Worm (Caenorhabditis elegans) whole organism, midembryonic: Measurements from ENCODE around the gene F47F2.3.
A peak's percentile ranks its signal among the peaks of the same experiment; 100 is the strongest.

Experiments
- T22C8.4 ChIP-seq: fragments of 200-800 bp; sonication (Bioruptor generic); IDR thresholded peaks from 2 replicates; pipeline ENCODE4 v1.3.6; 2022; ENCODE audit warnings: missing genetic modification characterization, missing compliant biosample characterization
- cog-1 ChIP-seq: sonication (generic microtip); optimal IDR thresholded peaks from 2 replicates; lab custom pipeline; 2016; ENCODE audit warnings: missing genetic modification characterization, missing compliant biosample characterization
- flt-1 ChIP-seq: fragments of 200-800 bp; sonication (Bioruptor generic); IDR thresholded peaks from 2 replicates; pipeline ENCODE4 v1.3.6; 2022; ENCODE audit warnings: missing genetic modification characterization, missing compliant biosample characterization
- klf-2 ChIP-seq: fragments of 200-800 bp; sonication (Bioruptor generic); conservative IDR thresholded peaks from 2 replicates; pipeline ENCODE4 v1.3.6; 2022; ENCODE audit warnings: missing genetic modification reagents, missing genetic modification characterization, missing compliant biosample characterization
- med-1 ChIP-seq: sonication (generic microtip); optimal IDR thresholded peaks from 2 replicates; lab custom pipeline; 2017; ENCODE audit warnings: missing genetic modification characterization, mild to moderate bottlenecking, missing compliant biosample characterization, antibody characterized with exemption, missing genetic modification reagents; ENCODE audit not compliant: insufficient read depth
- ref-1 ChIP-seq: fragments of 200-800 bp; sonication (Bioruptor generic); conservative IDR thresholded peaks from 2 replicates; pipeline ENCODE4 v1.3.6; 2022; ENCODE audit warnings: missing genetic modification reagents, missing genetic modification characterization, missing compliant biosample characterization
- tab-1 ChIP-seq: fragments of 200-800 bp; sonication (Bioruptor generic); IDR thresholded peaks from 2 replicates; pipeline ENCODE4 v1.3.6; 2022; ENCODE audit warnings: missing genetic modification characterization, missing compliant biosample characterization
- ztf-23 ChIP-seq: fragments of 200-800 bp; sonication (Bioruptor generic); IDR thresholded peaks from 2 replicates; pipeline ENCODE4 v1.3.6; 2022; ENCODE audit warnings: missing genetic modification reagents, missing genetic modification characterization, missing compliant biosample characterization
- ztf-29 ChIP-seq: fragments of 200-800 bp; sonication (Bioruptor generic); IDR thresholded peaks from 2 replicates; pipeline ENCODE4 v1.3.6; 2022; ENCODE audit warnings: missing genetic modification reagents, missing genetic modification characterization, missing compliant biosample characterization

The F47F2.3 gene

DNA sequence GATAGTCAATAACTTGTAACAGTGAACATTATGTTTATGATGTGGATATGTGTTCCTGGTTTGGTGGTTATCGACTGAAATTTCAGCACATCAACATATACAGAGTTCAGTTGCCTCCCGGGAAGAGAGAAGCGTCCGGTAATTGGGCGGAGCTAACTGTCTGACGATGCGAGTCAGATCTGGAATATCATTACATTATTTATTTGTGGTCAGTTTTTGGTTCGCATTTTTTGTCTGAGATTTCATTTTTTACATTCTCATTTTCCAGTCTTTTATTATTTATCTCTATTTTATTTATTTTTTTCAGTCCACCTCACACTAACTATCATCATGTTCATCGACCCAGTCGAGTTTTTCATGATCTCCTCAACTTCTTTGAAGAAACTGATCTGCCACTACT lies 30.3 kb upstream of the F47F2.3 start, which contains the start of gene T22B2.1:
T22B2.1 (plus strand) TSS at position 301 of the 400 bp plus-strand sequence.
- TF ChIP-seq ztf-23 (GFP tag; lab: Robert Waterston, UW) (no peak), ref-1 (GFP tag; lab: Robert Waterston, UW) (no peak)

DNA sequence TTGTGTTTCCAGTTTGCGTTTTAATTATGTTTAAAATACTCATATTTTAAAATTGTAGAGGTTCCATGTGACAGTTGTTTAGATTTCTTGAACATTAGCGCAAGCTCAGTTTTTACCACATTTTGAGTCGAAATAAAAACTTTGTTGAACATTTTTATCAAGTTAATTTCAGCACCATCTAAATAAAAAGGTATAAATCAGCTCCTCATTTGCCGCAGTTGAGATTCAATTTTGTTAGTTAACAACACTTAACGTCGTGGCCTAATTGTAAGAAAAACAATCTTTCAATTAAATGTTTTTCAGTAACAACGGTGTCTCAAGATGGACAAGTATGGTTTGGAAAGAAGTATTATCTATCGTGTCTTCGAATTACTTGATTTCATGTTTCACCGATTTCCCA lies 25.3 kb upstream of the F47F2.3 start:
- TF ChIP-seq ztf-23 (GFP tag; lab: Robert Waterston, UW) (no peak), tab-1 (no peak), cog-1 (tag; lab: Kevin White, UChicago) (no peak), med-1 (GFP tag; lab: Kevin White, UChicago) (no peak)

DNA sequence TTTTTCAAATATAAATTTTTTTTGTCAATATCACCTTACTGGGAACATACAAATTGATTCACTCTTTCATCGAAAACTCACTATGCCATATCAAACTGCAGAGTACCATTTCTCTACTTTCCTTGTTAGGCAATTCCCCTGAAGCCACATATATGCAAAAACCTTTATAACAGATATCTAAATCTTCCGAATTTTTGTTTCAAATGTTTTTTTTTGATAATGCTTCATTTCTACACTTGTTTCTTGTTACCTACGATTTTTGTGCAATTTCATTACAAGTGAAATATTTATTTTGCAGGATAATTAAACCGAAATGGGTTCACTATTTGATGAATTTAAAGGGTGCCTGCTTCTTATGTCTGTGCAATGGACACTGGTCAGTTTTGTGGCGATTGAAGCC lies 24.6 kb upstream of the F47F2.3 start, which contains the start of gene T22B2.2:
T22B2.2 (plus strand) TSS at position 301 of the 400 bp plus-strand sequence.
- no peak for TF ChIP-seq klf-2 (GFP tag; lab: Robert Waterston, UW)
- no peak for TF ChIP-seq cog-1 (tag; lab: Kevin White, UChicago)
- TF ChIP-seq T22C8.4 (GFP tag; lab: Robert Waterston, UW), result no peak
- no peak for TF ChIP-seq ref-1 (GFP tag; lab: Robert Waterston, UW)
- TF ChIP-seq tab-1, result no peak

DNA sequence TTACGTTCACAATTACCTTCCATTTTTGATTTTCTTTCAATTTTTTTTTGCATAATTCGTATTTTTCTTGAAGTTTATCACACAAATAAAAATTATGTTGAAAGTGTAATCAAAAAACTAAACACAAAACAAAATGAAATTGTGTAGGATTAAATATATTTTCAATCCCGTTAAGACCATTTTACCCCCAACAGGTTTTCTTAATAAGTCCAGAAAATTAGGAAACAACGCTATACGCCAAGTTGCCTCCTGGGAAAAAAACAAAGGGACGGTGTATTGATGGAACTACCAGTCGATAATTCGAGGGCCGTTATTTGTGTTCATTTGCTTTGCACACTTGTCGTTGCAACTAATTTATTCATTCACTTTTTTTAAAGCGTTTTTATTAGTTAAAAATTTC lies 24.2 kb upstream of the F47F2.3 start:
- TF ChIP-seq ref-1 (GFP tag; lab: Robert Waterston, UW) (no peak), klf-2 (GFP tag; lab: Robert Waterston, UW) (no peak), tab-1 (no peak), flt-1 (GFP tag; lab: Robert Waterston, UW) (no peak), ztf-23 (GFP tag; lab: Robert Waterston, UW) (no peak), T22C8.4 (GFP tag; lab: Robert Waterston, UW) (no peak), med-1 (GFP tag; lab: Kevin White, UChicago) (no peak), cog-1 (tag; lab: Kevin White, UChicago) (no peak), ztf-29 (no peak)

DNA sequence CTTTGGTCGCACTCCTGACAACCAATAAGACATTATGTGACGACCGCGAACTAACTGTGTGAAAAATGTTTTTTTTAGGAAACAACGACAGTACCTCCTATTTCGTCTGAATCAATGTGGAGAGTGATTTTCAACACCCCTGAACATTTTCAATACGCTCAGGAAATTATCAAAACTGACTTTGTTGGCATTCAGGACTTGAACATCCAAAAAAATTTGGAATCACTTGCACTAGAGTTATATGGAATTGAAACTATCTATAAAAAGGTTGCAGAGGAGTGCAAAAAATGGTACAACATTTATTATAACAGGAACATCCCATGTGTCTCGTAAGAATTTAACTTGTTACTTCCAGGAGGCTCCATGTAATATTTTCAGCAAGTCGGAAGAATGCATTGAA lies 22.7 kb upstream of the F47F2.3 start:
- TF ChIP-seq ztf-23 (GFP tag; lab: Robert Waterston, UW), result no peak

DNA sequence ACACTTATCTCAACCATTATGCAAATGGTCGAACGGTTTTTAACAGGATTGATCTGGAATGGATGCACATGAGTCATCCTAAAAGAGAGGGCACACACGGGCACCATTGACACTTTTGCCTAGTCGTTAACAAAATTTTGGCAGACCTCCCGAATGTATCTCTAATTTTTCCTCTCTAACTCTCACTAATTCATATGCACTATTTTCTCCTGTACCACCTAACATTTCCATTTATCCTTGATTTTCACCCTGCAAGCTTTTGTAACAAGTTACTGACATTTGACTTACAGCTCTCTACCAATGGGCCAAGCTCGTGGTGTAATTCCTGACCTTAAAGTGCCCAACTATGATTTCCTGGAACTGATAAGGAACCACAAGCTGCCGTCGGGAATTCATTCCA lies 21.5 kb upstream of the F47F2.3 start, which contains the start of gene T22B2.3:
T22B2.3 (plus strand) TSS at position 301 of the 400 bp plus-strand sequence.
- TF ChIP-seq ztf-29 (no peak), tab-1 (no peak), flt-1 (GFP tag; lab: Robert Waterston, UW) (no peak), ref-1 (GFP tag; lab: Robert Waterston, UW) (no peak), cog-1 (tag; lab: Kevin White, UChicago) (no peak)

DNA sequence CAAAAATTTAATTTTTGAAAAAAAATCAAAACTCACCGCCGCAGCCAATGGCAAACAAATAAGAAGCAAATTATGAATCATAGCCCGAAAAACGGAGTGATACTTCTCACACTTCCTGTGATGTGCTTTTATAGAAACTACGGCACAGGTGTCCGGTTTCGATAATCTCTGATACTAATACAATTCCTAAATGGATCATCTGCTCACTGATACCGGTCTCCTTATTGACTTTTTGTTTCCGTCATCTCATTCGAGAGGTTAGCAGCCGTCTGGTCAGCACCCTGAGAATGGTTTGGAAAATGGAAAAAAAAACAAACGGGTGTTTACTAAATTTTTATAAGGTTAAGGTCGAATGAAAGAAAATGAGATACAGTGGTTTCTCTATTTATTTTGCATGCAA lies 20.3 kb upstream of the F47F2.3 start, which contains the start of gene idpp-9:
idpp-9 (minus strand) TSS at position 101 of the 400 bp plus-strand sequence.
- TF ChIP-seq flt-1 (GFP tag; lab: Robert Waterston, UW) (no peak), klf-2 (GFP tag; lab: Robert Waterston, UW) (no peak), tab-1 (no peak), ref-1 (GFP tag; lab: Robert Waterston, UW) (no peak), T22C8.4 (GFP tag; lab: Robert Waterston, UW) (no peak), cog-1 (tag; lab: Kevin White, UChicago) (no peak), med-1 (GFP tag; lab: Kevin White, UChicago) (no peak), ztf-23 (GFP tag; lab: Robert Waterston, UW) (no peak), ztf-29 (no peak)

DNA sequence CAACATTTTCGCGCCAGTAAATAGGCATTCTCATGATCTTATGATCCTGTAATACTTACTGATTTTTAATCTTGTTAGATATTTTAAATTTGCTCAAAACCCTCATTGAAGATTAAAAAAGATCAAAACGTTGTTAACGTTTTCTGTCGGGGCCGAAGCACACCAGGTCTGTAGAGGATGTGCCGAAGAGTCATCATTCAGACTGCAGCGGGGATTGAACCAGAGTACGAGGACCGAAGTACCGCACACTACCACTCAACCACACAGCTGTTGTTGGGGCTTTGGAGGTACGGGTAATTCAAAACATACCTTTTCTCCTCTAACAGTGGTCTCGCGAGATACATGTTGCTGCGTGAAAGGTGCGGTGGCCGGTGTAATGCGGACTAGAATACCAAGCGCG lies 18.8 kb upstream of the F47F2.3 start:
- TF ChIP-seq tab-1 (peak; percentile 74; the same call in 1 of the 2 replicates), T22C8.4 (GFP tag; lab: Robert Waterston, UW) (peak; percentile 49; the same call in 1 of the 2 replicates), flt-1 (GFP tag; lab: Robert Waterston, UW) (peak; percentile 82), ztf-29 (peak; percentile 61), ref-1 (GFP tag; lab: Robert Waterston, UW) (0 out of 2 replicates have a peak, but pooled peaks have one; percentile 43), med-1 (GFP tag; lab: Kevin White, UChicago) (peak; percentile 16), klf-2 (GFP tag; lab: Robert Waterston, UW) (peak; percentile 70; the same call in 1 of the 2 replicates), ztf-23 (GFP tag; lab: Robert Waterston, UW) (no peak), cog-1 (tag; lab: Kevin White, UChicago) (no peak)

DNA sequence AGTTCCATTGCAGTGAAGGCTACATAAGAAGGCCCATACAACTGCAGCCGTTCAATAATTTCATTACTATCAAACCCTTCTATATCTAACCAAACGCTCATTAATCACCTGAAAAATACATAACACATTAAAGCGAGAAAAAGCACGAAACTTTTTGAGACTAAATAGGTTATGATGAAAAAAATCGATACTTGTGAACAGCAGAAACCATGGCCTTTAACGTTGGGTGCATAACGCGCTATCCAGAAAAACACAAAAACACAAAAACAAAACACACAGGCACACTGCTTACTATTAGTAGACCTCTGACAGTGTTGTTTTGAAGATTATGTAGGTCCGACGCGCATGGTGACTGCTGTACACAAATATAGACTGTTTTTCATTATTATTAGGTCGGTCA lies 15.8 kb upstream of the F47F2.3 start, which contains the start of gene T22B2.5:
T22B2.5 (minus strand) TSS at position 101 of the 400 bp plus-strand sequence.
- TF ChIP-seq flt-1 (GFP tag; lab: Robert Waterston, UW) (no peak), med-1 (GFP tag; lab: Kevin White, UChicago) (no peak), ref-1 (GFP tag; lab: Robert Waterston, UW) (no peak), tab-1 (no peak), ztf-23 (GFP tag; lab: Robert Waterston, UW) (no peak), T22C8.4 (GFP tag; lab: Robert Waterston, UW) (no peak), ztf-29 (no peak), cog-1 (tag; lab: Kevin White, UChicago) (no peak), klf-2 (GFP tag; lab: Robert Waterston, UW) (no peak)

DNA sequence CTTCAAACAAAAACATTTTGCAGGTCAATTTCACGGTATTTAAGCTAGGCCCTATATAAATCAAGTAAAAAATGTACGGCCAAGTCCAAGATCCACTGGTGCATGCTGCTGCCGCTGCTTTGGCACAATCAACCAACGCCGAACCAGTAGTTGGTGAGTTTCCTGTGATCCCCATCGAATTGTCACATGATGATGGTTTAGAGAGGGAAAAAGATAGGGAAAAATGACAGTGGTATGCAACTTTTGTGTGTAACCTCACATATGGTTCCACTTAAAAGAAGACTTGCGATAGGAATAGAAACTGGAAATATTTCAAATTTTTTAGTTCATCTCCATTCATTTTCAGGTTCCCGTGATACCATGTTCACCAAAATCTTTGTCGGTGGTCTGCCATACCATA lies 9.1 kb upstream of the F47F2.3 start, which contains the start of gene sup-12:
sup-12 (plus strand) TSS at position 17 of the 400 bp plus-strand sequence.
- no peak for TF ChIP-seq klf-2 (GFP tag; lab: Robert Waterston, UW)
- TF ChIP-seq ztf-23 (GFP tag; lab: Robert Waterston, UW), result no peak
- TF ChIP-seq cog-1 (tag; lab: Kevin White, UChicago), result no peak
- no peak for TF ChIP-seq tab-1
- TF ChIP-seq med-1 (GFP tag; lab: Kevin White, UChicago), result no peak
- TF ChIP-seq ref-1 (GFP tag; lab: Robert Waterston, UW), result no peak
- TF ChIP-seq flt-1 (GFP tag; lab: Robert Waterston, UW), result no peak
- no peak for TF ChIP-seq T22C8.4 (GFP tag; lab: Robert Waterston, UW)
- TF ChIP-seq ztf-29, result no peak
